Worm (Caenorhabditis elegans) whole organism, midembryonic: ENCODE results near the gene C06C3.4.

Source experiments
- T22C8.4 ChIP-seq: fragments of 200-800 bp; sonication (Bioruptor generic); IDR thresholded peaks from 2 replicates; pipeline ENCODE4 v1.3.6; 2022; ENCODE audit warnings: missing genetic modification characterization, missing compliant biosample characterization
- cog-1 ChIP-seq: sonication (generic microtip); optimal IDR thresholded peaks from 2 replicates; lab custom pipeline; 2016; ENCODE audit warnings: missing genetic modification characterization, missing compliant biosample characterization
- flt-1 ChIP-seq: fragments of 200-800 bp; sonication (Bioruptor generic); IDR thresholded peaks from 2 replicates; pipeline ENCODE4 v1.3.6; 2022; ENCODE audit warnings: missing genetic modification characterization, missing compliant biosample characterization
- klf-2 ChIP-seq: fragments of 200-800 bp; sonication (Bioruptor generic); conservative IDR thresholded peaks from 2 replicates; pipeline ENCODE4 v1.3.6; 2022; ENCODE audit warnings: missing genetic modification reagents, missing genetic modification characterization, missing compliant biosample characterization
- med-1 ChIP-seq: sonication (generic microtip); optimal IDR thresholded peaks from 2 replicates; lab custom pipeline; 2017; ENCODE audit warnings: missing genetic modification characterization, mild to moderate bottlenecking, missing compliant biosample characterization, antibody characterized with exemption, missing genetic modification reagents; ENCODE audit not compliant: insufficient read depth
- ref-1 ChIP-seq: fragments of 200-800 bp; sonication (Bioruptor generic); conservative IDR thresholded peaks from 2 replicates; pipeline ENCODE4 v1.3.6; 2022; ENCODE audit warnings: missing genetic modification reagents, missing genetic modification characterization, missing compliant biosample characterization
- tab-1 ChIP-seq: fragments of 200-800 bp; sonication (Bioruptor generic); IDR thresholded peaks from 2 replicates; pipeline ENCODE4 v1.3.6; 2022; ENCODE audit warnings: missing genetic modification characterization, missing compliant biosample characterization
- ztf-23 ChIP-seq: fragments of 200-800 bp; sonication (Bioruptor generic); IDR thresholded peaks from 2 replicates; pipeline ENCODE4 v1.3.6; 2022; ENCODE audit warnings: missing genetic modification reagents, missing genetic modification characterization, missing compliant biosample characterization
- ztf-29 ChIP-seq: fragments of 200-800 bp; sonication (Bioruptor generic); IDR thresholded peaks from 2 replicates; pipeline ENCODE4 v1.3.6; 2022; ENCODE audit warnings: missing genetic modification reagents, missing genetic modification characterization, missing compliant biosample characterization

The C06C3.4 gene

ce11 chrII:9403087-9403486 is 30.0 kb downstream of the C06C3.4 start, which contains the start of gene Y51B9A.6:
Gene Y51B9A.6, minus strand, starts transcription at chrII:9403187.
- TF ChIP-seq ztf-23 (GFP tag; lab: Robert Waterston, UW) (no peak), tab-1 (GFP tag; lab: Robert Waterston, UW) (no peak), cog-1 (tag; lab: Kevin White, UChicago) (no peak), flt-1 (GFP tag; lab: Robert Waterston, UW) (no peak)

DNA sequence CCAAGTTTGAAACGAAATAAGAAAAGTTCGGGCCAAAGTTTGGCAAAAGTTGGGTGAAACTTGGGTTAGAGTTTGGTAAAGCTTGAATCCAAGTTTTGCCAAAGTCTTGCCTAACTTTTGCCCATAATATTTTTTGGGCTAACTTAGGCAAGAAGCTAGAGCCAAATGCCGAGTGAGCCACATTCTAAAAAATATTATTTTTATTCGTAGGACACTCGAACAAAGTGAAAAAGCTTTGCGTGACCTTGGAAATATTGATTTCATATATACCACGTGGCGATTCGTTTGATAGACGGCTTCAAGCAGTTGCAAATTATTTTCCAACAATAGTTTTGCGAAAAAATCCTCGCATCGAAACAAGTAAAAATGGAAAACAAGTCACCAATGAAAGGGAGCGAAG is 30.8 kb downstream of the C06C3.4 start, which contains the start of gene Y51B9A.5:
Gene Y51B9A.5 (plus strand): TSS at position 301 of the 400 bp plus-strand sequence.
- no peak for TF ChIP-seq flt-1 (GFP tag; lab: Robert Waterston, UW)
- no peak for TF ChIP-seq med-1 (GFP tag; lab: Kevin White, UChicago)
- no peak for TF ChIP-seq cog-1 (tag; lab: Kevin White, UChicago)

DNA sequence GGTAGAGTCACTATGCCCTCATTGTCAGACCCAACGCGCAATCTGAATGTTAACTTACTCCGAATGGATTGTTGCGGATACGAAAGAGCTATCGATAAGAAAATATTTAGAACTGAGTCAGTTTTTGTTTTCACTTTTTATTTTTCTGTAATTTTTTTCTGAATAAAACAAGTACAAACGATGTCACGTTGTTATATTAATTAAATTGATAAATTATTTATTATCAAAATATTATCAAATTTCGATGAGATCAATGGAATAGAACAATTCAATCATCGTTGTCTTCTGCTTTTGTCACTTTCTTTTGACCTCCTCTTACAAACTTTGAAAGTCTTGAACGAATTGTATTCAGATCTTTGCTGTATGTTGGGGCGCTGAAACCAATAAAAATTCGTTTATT is 33.9 kb downstream of the C06C3.4 start, which contains the start of gene mpz-6:
Gene mpz-6 (minus strand): TSS at position 101 of the 400 bp plus-strand sequence.
- TF ChIP-seq ztf-23 (GFP tag; lab: Robert Waterston, UW) (no peak), klf-2 (GFP tag; lab: Robert Waterston, UW) (no peak), tab-1 (GFP tag; lab: Robert Waterston, UW) (no peak), ztf-29 (GFP tag; lab: Robert Waterston, UW) (no peak), T22C8.4 (GFP tag; lab: Robert Waterston, UW) (no peak), med-1 (GFP tag; lab: Kevin White, UChicago) (no peak), flt-1 (GFP tag; lab: Robert Waterston, UW) (no peak), cog-1 (tag; lab: Kevin White, UChicago) (no peak), ref-1 (no peak)

DNA sequence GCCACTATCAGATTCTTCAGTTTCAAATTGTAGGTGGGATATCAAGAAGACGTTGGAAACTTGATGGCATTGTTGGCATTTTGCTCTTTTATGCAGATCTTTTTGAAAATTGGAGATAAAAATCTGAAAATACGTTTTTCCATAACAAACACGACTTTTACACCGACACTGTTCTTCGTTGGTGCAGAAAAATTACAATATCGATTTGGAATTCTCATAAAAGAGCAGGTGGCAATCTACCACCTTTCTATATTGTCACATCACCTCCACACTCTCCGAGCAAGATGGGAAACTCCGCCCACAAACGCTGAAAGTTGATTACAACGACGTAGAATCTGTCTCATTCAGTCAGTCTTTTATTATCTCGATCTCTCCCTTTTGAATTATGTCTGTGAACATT is 34.4 kb downstream of the C06C3.4 start, which contains the start of gene arrd-2:
Gene arrd-2 (plus strand): TSS at position 301 of the 400 bp plus-strand sequence.
- TF ChIP-seq cog-1 (tag; lab: Kevin White, UChicago) (no peak), med-1 (GFP tag; lab: Kevin White, UChicago) (no peak), T22C8.4 (GFP tag; lab: Robert Waterston, UW) (no peak), ztf-23 (GFP tag; lab: Robert Waterston, UW) (no peak), flt-1 (GFP tag; lab: Robert Waterston, UW) (no peak), klf-2 (GFP tag; lab: Robert Waterston, UW) (no peak), ztf-29 (GFP tag; lab: Robert Waterston, UW) (no peak), tab-1 (GFP tag; lab: Robert Waterston, UW) (no peak), ref-1 (no peak)

DNA sequence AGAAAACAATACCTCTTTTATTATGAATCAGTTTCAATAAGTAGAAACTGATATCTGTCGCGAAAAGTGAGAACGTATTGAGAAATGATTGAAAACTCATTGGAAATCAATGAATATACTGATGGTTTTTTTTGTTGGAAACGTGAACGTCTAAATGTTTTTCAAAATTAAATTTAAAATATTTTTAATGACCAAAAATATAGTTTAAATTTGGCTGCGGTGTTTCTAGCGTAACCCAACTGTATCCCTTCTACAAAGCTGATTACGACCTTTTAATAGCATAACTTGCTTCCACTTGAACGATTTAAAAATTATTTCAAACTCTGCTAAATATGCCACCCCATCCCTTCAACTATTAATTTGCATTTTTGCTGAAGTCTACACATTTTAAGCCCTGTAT is 38.4 kb downstream of the C06C3.4 start, which contains the start of gene M176.9:
Gene M176.9 (minus strand): TSS at position 101 of the 400 bp plus-strand sequence.
- TF ChIP-seq flt-1 (GFP tag; lab: Robert Waterston, UW) (no peak), T22C8.4 (GFP tag; lab: Robert Waterston, UW) (no peak), ztf-29 (GFP tag; lab: Robert Waterston, UW) (no peak), ztf-23 (GFP tag; lab: Robert Waterston, UW) (no peak), tab-1 (GFP tag; lab: Robert Waterston, UW) (no peak), med-1 (GFP tag; lab: Kevin White, UChicago) (no peak), cog-1 (tag; lab: Kevin White, UChicago) (no peak), ref-1 (no peak), klf-2 (GFP tag; lab: Robert Waterston, UW) (no peak)

ce11 chrII:9412086-9412608 is 39.1 kb downstream of the C06C3.4 start, which contains the start of gene arrd-3:
Gene arrd-3, plus strand, starts transcription at chrII:9412558.
- no peak for TF ChIP-seq ztf-29 (GFP tag; lab: Robert Waterston, UW)
- TF ChIP-seq flt-1 (GFP tag; lab: Robert Waterston, UW) = no peak
- no peak for TF ChIP-seq ref-1
- TF ChIP-seq T22C8.4 (GFP tag; lab: Robert Waterston, UW) = no peak
- no peak for TF ChIP-seq ztf-23 (GFP tag; lab: Robert Waterston, UW)
- no peak for TF ChIP-seq klf-2 (GFP tag; lab: Robert Waterston, UW)
- TF ChIP-seq med-1 (GFP tag; lab: Kevin White, UChicago) = no peak
- TF ChIP-seq tab-1 (GFP tag; lab: Robert Waterston, UW) = no peak
- TF ChIP-seq cog-1 (tag; lab: Kevin White, UChicago) = no peak

ce11 chrII:9416381-9417276 is 43.5 kb downstream of the C06C3.4 start, which contains the start of the genes gss-1 and chch-3:
Gene gss-1, minus strand, starts transcription at chrII:9416431.
Gene chch-3, plus strand, starts transcription at chrII:9417013.
- TF ChIP-seq cog-1 (tag; lab: Kevin White, UChicago) = peak; percentile 31
- no peak for TF ChIP-seq T22C8.4 (GFP tag; lab: Robert Waterston, UW)
- TF ChIP-seq med-1 (GFP tag; lab: Kevin White, UChicago) = no peak

DNA sequence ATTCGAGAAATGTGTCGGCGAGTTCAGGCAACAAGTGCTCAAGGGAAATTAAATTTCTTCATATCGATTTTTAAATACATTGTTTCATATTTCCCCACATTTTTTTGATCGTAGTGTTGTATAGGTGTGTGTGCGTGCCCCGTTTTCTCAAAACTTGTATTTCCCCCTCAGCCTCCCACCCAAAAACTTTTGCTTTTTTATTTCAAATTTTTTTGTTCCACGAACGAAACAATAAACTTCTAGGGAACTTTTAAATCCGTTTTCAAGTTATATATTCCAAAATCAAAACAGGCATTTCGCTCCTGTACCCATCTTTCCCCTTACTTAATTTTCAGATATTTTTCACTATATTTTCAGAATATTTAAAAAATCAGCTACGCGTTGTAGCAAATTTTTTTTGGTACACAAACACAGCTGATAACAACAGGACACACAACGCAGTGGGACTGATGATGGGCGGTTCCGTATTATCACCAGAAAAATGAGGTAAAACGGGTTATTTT is 45.0 kb downstream of the C06C3.4 start, which contains the start of the genes M176.4 and M176.16:
Gene M176.4 (plus strand): TSS at position 301 of the 503 bp plus-strand sequence.
Gene M176.16 (plus strand): TSS at position 453 of the 503 bp plus-strand sequence.
- TF ChIP-seq tab-1 (GFP tag; lab: Robert Waterston, UW) (no peak), T22C8.4 (GFP tag; lab: Robert Waterston, UW) (no peak), klf-2 (GFP tag; lab: Robert Waterston, UW) (no peak), ref-1 (no peak), med-1 (GFP tag; lab: Kevin White, UChicago) (no peak), cog-1 (tag; lab: Kevin White, UChicago) (no peak), flt-1 (GFP tag; lab: Robert Waterston, UW) (no peak), ztf-23 (GFP tag; lab: Robert Waterston, UW) (no peak), ztf-29 (GFP tag; lab: Robert Waterston, UW) (no peak)
